Fruit fly (Drosophila melanogaster) whole organism, embryonic: Measurements from ENCODE around the gene CG17996.

Experiments
- Ada2b ChIP-seq: fragments of 200-800 bp; sonication (Bioruptor generic); IDR thresholded peaks from 2 replicates; pipeline ENCODE4 v1.3.6; 2022; ENCODE audit warnings: missing biosample characterization, missing genetic modification characterization
- Adf1 ChIP-seq: fragments of 200-800 bp; sonication (Bioruptor generic); IDR thresholded peaks from 2 replicates; pipeline ENCODE4 v1.3.6; 2022; ENCODE audit warnings: missing biosample characterization, missing genetic modification characterization
- Bgb ChIP-seq: fragments of 200-800 bp; sonication (Bioruptor generic); IDR thresholded peaks from 2 replicates; pipeline ENCODE4 v1.3.6; 2022; ENCODE audit warnings: missing biosample characterization, missing genetic modification characterization; ENCODE audit not compliant: partially characterized antibody
- BtbVII ChIP-seq: fragments of 200-800 bp; sonication (Bioruptor generic); optimal IDR thresholded peaks from 3 replicates; lab custom pipeline; 2017; ENCODE audit warnings: missing biosample characterization, mild to moderate bottlenecking, missing genetic modification characterization
- CG13287 ChIP-seq: fragments of 200-800 bp; sonication (Bioruptor generic); IDR thresholded peaks from 2 replicates; pipeline ENCODE4 v1.3.6; 2022; ENCODE audit warnings: missing biosample characterization, missing genetic modification characterization; ENCODE audit not compliant: partially characterized antibody
- CG14014 ChIP-seq: fragments of 200-800 bp; sonication (Bioruptor generic); IDR thresholded peaks from 2 replicates; pipeline ENCODE4 v1.3.6; 2022; ENCODE audit warnings: missing biosample characterization, missing genetic modification characterization
- CG15514 ChIP-seq: fragments of 200-800 bp; sonication (Bioruptor generic); optimal IDR thresholded peaks from 3 replicates; lab custom pipeline; 2017; ENCODE audit warnings: missing biosample characterization, missing genetic modification characterization, mild to moderate bottlenecking, moderate library complexity, missing genetic modification reagents
- CG17912 ChIP-seq: fragments of 200-800 bp; sonication (Bioruptor generic); optimal IDR thresholded peaks from 2 replicates; lab custom pipeline; 2018; ENCODE audit warnings: missing biosample characterization, mild to moderate bottlenecking, missing genetic modification characterization
- CG18011 ChIP-seq: fragments of 200-800 bp; sonication (Bioruptor generic); optimal IDR thresholded peaks from 2 replicates; lab custom pipeline; 2017; ENCODE audit warnings: missing biosample characterization, missing genetic modification characterization, mild to moderate bottlenecking, moderate library complexity, missing genotype
- CG18599 ChIP-seq: fragments of 200-800 bp; sonication (Bioruptor generic); optimal IDR thresholded peaks from 3 replicates; lab custom pipeline; 2017; ENCODE audit warnings: missing biosample characterization, missing genetic modification characterization, mild to moderate bottlenecking, moderate library complexity, missing genetic modification reagents
- CG3065 ChIP-seq: fragments of 200-800 bp; sonication (Bioruptor generic); optimal IDR thresholded peaks from 2 replicates; lab custom pipeline; 2016; ENCODE audit warnings: missing biosample characterization, missing genetic modification characterization
- CG34224 ChIP-seq: fragments of 200-800 bp; sonication (Bioruptor generic); IDR thresholded peaks from 3 replicates; pipeline ENCODE4 v1.3.6; 2022; ENCODE audit warnings: missing biosample characterization, missing genetic modification characterization; ENCODE audit not compliant: partially characterized antibody
- CG5953 ChIP-seq: fragments of 200-800 bp; sonication (Bioruptor generic); IDR thresholded peaks from 2 replicates; pipeline ENCODE4 v1.3.6; 2022; ENCODE audit warnings: missing biosample characterization, missing genetic modification characterization
- CG6813 ChIP-seq: fragments of 200-800 bp; sonication (Bioruptor generic); optimal IDR thresholded peaks from 2 replicates; lab custom pipeline; 2017; ENCODE audit warnings: missing biosample characterization, missing genetic modification characterization, mild to moderate bottlenecking, moderate library complexity, missing genetic modification reagents
- CG8089 ChIP-seq: fragments of 200-800 bp; sonication (Bioruptor generic); optimal IDR thresholded peaks from 3 replicates; lab custom pipeline; 2016; ENCODE audit warnings: missing biosample characterization, missing genetic modification characterization
- CG8281 ChIP-seq: fragments of 200-800 bp; sonication (Bioruptor generic); optimal IDR thresholded peaks from 2 replicates; lab custom pipeline; 2018; ENCODE audit warnings: missing biosample characterization, mild to moderate bottlenecking, missing genetic modification characterization, moderate library complexity
- CG8924 ChIP-seq: fragments of 200-800 bp; optimal IDR thresholded peaks from 3 replicates; lab custom pipeline; 2019; ENCODE audit warnings: missing biosample characterization, mild to moderate bottlenecking, missing genetic modification characterization, moderate library complexity
- CG9932 ChIP-seq: fragments of 200-800 bp; sonication (Bioruptor generic); IDR thresholded peaks from 2 replicates; pipeline ENCODE4 v1.3.6; 2022; ENCODE audit warnings: missing biosample characterization, missing genetic modification characterization
- CHES-1-like ChIP-seq: fragments of 200-800 bp; sonication (Bioruptor generic); optimal IDR thresholded peaks from 2 replicates; lab custom pipeline; 2016; ENCODE audit warnings: missing biosample characterization, missing genetic modification characterization
- CoRest ChIP-seq: fragments of 200-800 bp; sonication (Bioruptor generic); optimal IDR thresholded peaks from 3 replicates; lab custom pipeline; 2018; ENCODE audit warnings: missing biosample characterization, mild to moderate bottlenecking, missing genetic modification characterization, moderate library complexity
- Fer3 ChIP-seq: fragments of 200-800 bp; sonication (Bioruptor generic); optimal IDR thresholded peaks from 2 replicates; lab custom pipeline; 2018; ENCODE audit warnings: missing biosample characterization, mild to moderate bottlenecking, missing genetic modification characterization, moderate library complexity
- HLH3B ChIP-seq: fragments of 200-800 bp; sonication (Bioruptor generic); IDR thresholded peaks from 2 replicates; pipeline ENCODE4 v1.3.6; 2022; ENCODE audit warnings: missing biosample characterization, missing genetic modification characterization
- HLHmδ ChIP-seq: fragments of 200-800 bp; sonication (Bioruptor generic); optimal IDR thresholded peaks from 2 replicates; lab custom pipeline; 2018; ENCODE audit warnings: missing biosample characterization, mild to moderate bottlenecking, missing genetic modification characterization, moderate library complexity
- Mad ChIP-seq: fragments of 200-800 bp; sonication (Bioruptor generic); optimal IDR thresholded peaks from 2 replicates; lab custom pipeline; 2016; ENCODE audit warnings: missing biosample characterization, missing genetic modification characterization
- NC2α ChIP-seq: fragments of 200-800 bp; sonication (Bioruptor generic); optimal IDR thresholded peaks from 2 replicates; lab custom pipeline; 2016; ENCODE audit warnings: missing biosample characterization, missing genetic modification characterization
- Ptx1 ChIP-seq: fragments of 200-800 bp; sonication (Bioruptor generic); IDR thresholded peaks from 2 replicates; pipeline ENCODE4 v1.3.6; 2022; ENCODE audit warnings: missing biosample characterization, missing genetic modification characterization
- Side ChIP-seq: fragments of 200-800 bp; sonication (Bioruptor generic); optimal IDR thresholded peaks from 2 replicates; lab custom pipeline; 2016; ENCODE audit warnings: missing biosample characterization, missing genetic modification characterization
- Stat92E ChIP-seq, 3 experiments: fragments of >200 bp in 2 of 3; fragments of 200-800 bp in 1 of 3; sonication (Bioruptor generic) in 1 of 3; optimal IDR thresholded peaks; 2 replicates each; lab custom pipeline; 2017 to 2019; ENCODE audit warnings: missing biosample characterization in 3 of 3, missing genetic modification characterization in 3 of 3, mild to moderate bottlenecking in 1 of 3, moderate library complexity in 1 of 3
- ara ChIP-seq: fragments of 200-800 bp; sonication (Bioruptor generic); IDR thresholded peaks from 2 replicates; pipeline ENCODE4 v1.3.6; 2022; ENCODE audit warnings: missing biosample characterization, missing genetic modification characterization
- bcd ChIP-seq: fragments of 200-800 bp; sonication (Bioruptor generic); optimal IDR thresholded peaks from 2 replicates; lab custom pipeline; 2017; ENCODE audit warnings: missing biosample characterization, mild to moderate bottlenecking, missing genetic modification characterization
- crp ChIP-seq, 2 experiments: fragments of 200-800 bp; sonication (Bioruptor generic); optimal IDR thresholded peaks; 2 replicates in 1 of 2; 3 replicates in 1 of 2; lab custom pipeline; 2017; ENCODE audit warnings: missing biosample characterization in 2 of 2, missing genetic modification characterization in 2 of 2, mild to moderate bottlenecking in 1 of 2, moderate library complexity in 1 of 2
- dan ChIP-seq: fragments of 200-800 bp; sonication (Bioruptor generic); IDR thresholded peaks from 2 replicates; pipeline ENCODE4 v1.3.6; 2022; ENCODE audit warnings: missing biosample characterization, missing genetic modification characterization
- dpn ChIP-seq, 2 experiments: fragments of 200-800 bp; sonication (Bioruptor generic); optimal IDR thresholded peaks; 3 replicates each; lab custom pipeline; 2016; ENCODE audit warnings: missing biosample characterization in 2 of 2, missing genetic modification characterization in 2 of 2
- fd102C ChIP-seq: fragments of 200-800 bp; sonication (Bioruptor generic); optimal IDR thresholded peaks from 2 replicates; lab custom pipeline; 2018; ENCODE audit warnings: missing biosample characterization, mild to moderate bottlenecking, missing genetic modification characterization, moderate library complexity
- fru ChIP-seq: fragments of >200 bp; optimal IDR thresholded peaks from 2 replicates; lab custom pipeline; 2017
- grn ChIP-seq: fragments of 200-800 bp; sonication (Bioruptor generic); optimal IDR thresholded peaks from 3 replicates; lab custom pipeline; 2017; ENCODE audit warnings: missing biosample characterization, missing genetic modification characterization
- gsb ChIP-seq: fragments of 200-800 bp; sonication (Bioruptor generic); IDR thresholded peaks from 2 replicates; pipeline ENCODE4 v1.3.6; 2022; ENCODE audit warnings: missing biosample characterization, missing genetic modification characterization
- gt ChIP-seq: fragments of 200-800 bp; sonication (Bioruptor generic); IDR thresholded peaks from 2 replicates; pipeline ENCODE4 v1.3.6; 2022; ENCODE audit warnings: missing biosample characterization, missing genetic modification characterization
- h ChIP-seq: fragments of >200 bp; optimal IDR thresholded peaks from 2 replicates; lab custom pipeline; 2017
- jigr1 ChIP-seq: fragments of 200-800 bp; sonication (Bioruptor generic); IDR thresholded peaks from 3 replicates; pipeline ENCODE4 v1.3.6; 2022; ENCODE audit warnings: missing biosample characterization, missing genetic modification characterization
- lmd ChIP-seq: fragments of 200-800 bp; sonication (Bioruptor generic); IDR thresholded peaks from 2 replicates; pipeline ENCODE4 v1.3.6; 2022; ENCODE audit warnings: missing biosample characterization, missing genetic modification characterization
- odd ChIP-seq: fragments of 200-800 bp; sonication (Bioruptor generic); optimal IDR thresholded peaks from 2 replicates; lab custom pipeline; 2017; ENCODE audit warnings: missing biosample characterization, mild to moderate bottlenecking, missing genetic modification characterization
- psq ChIP-seq: fragments of 200-800 bp; sonication (Bioruptor generic); optimal IDR thresholded peaks from 2 replicates; lab custom pipeline; 2017; ENCODE audit warnings: missing biosample characterization, missing genetic modification characterization
- pzg ChIP-seq: fragments of 200-800 bp; sonication (Bioruptor generic); optimal IDR thresholded peaks from 3 replicates; lab custom pipeline; 2018; ENCODE audit warnings: missing biosample characterization, mild to moderate bottlenecking, missing genetic modification characterization, moderate library complexity
- row ChIP-seq: fragments of 200-800 bp; sonication (Bioruptor generic); IDR thresholded peaks from 3 replicates; pipeline ENCODE4 v1.3.6; 2022; ENCODE audit warnings: missing biosample characterization, missing genetic modification characterization
- slou ChIP-seq: fragments of 200-800 bp; sonication (Bioruptor generic); optimal IDR thresholded peaks from 3 replicates; lab custom pipeline; 2016; ENCODE audit warnings: missing biosample characterization, missing genetic modification characterization
- tap ChIP-seq: fragments of 200-800 bp; optimal IDR thresholded peaks from 3 replicates; lab custom pipeline; 2019; ENCODE audit warnings: missing biosample characterization, mild to moderate bottlenecking, missing genetic modification characterization, moderate library complexity
- tin ChIP-seq: fragments of 200-800 bp; sonication (Bioruptor generic); optimal IDR thresholded peaks from 3 replicates; lab custom pipeline; 2016; ENCODE audit warnings: missing biosample characterization, missing genetic modification characterization
- tx ChIP-seq: fragments of 200-800 bp; sonication (Bioruptor generic); optimal IDR thresholded peaks from 2 replicates; lab custom pipeline; 2016; ENCODE audit warnings: missing biosample characterization, missing genetic modification characterization

CG17996 gene

dm6 chr2L:16719643-16720515 is 11.0 kb downstream of the CG17996 start, which contains the start of gene Cyt-c-p (continued):
- peak; percentile 39 for TF ChIP-seq CHES-1-like (GFP tag; lab: Kevin White, UChicago)
- no peak for TF ChIP-seq psq (GFP tag; lab: Kevin White, UChicago)
- no peak for TF ChIP-seq HLH3B
- no peak for TF ChIP-seq jigr1
- no peak for TF ChIP-seq HLHmδ (GFP tag; lab: Kevin White, UChicago)
- TF ChIP-seq gt (GFP tag; lab: Robert Waterston, UW), result no peak
- TF ChIP-seq bcd, result peak; percentile 6
- no peak for TF ChIP-seq slou (GFP tag; lab: Kevin White, UChicago)
- peak; percentile 44 for TF ChIP-seq Fer3 (tag; lab: Kevin White, UChicago)
- no peak for TF ChIP-seq CG8281 (tag; lab: Kevin White, UChicago)
- TF ChIP-seq CG18599 (GFP tag; lab: Kevin White, UChicago), result peak; percentile 71
- peak; percentile 65; the same call in 1 of the 2 replicates for TF ChIP-seq Bgb (GFP tag; lab: Robert Waterston, UW)
- TF ChIP-seq CG18011 (GFP tag; lab: Kevin White, UChicago), result peak; percentile 99
- TF ChIP-seq pzg (GFP tag; lab: Kevin White, UChicago), result peak; percentile 93
- peak; percentile 79 for TF ChIP-seq CG15514
- TF ChIP-seq grn (GFP tag; lab: Kevin White, UChicago), result peak; percentile 34
- no peak for TF ChIP-seq gsb (GFP tag; lab: Robert Waterston, UW)
- peak; percentile 10 to 57 for TF ChIP-seq dpn (GFP tag; optimal IDR thresholded peaks at IDR 0.05; lab: Kevin White, UChicago)
- peak; percentile 16 for TF ChIP-seq tx (GFP tag; lab: Kevin White, UChicago)
- TF ChIP-seq NC2α (GFP tag; lab: Kevin White, UChicago), result no peak
- TF ChIP-seq BtbVII (GFP tag; lab: Kevin White, UChicago), result peak; percentile 34
- TF ChIP-seq CG17912 (GFP tag; lab: Kevin White, UChicago), result no peak
- TF ChIP-seq dan (GFP tag; lab: Robert Waterston, UW), result no peak
- TF ChIP-seq CG6813 (GFP tag; lab: Kevin White, UChicago), result no peak
- TF ChIP-seq CG34224 (GFP tag; lab: Robert Waterston, UW), result peak; percentile 48
- TF ChIP-seq tin (GFP tag; lab: Kevin White, UChicago), result no peak
- peak; percentile 27 for TF ChIP-seq CG8089
- TF ChIP-seq CG8924, result peak; percentile 20
- TF ChIP-seq CoRest (tag; lab: Kevin White, UChicago), result peak; percentile 63
- TF ChIP-seq Ada2b (GFP tag; lab: Robert Waterston, UW), result no peak
- no peak for TF ChIP-seq CG3065
- TF ChIP-seq Adf1 (GFP tag; lab: Robert Waterston, UW), result no peak; the same call in 1 of the 2 replicates
- no peak for TF ChIP-seq fru (lab: Kevin White, UChicago)
- TF ChIP-seq lmd (GFP tag; lab: Robert Waterston, UW), result no peak
- no peak for TF ChIP-seq odd
- TF ChIP-seq tap, result no peak
- TF ChIP-seq fd102C (GFP tag; lab: Kevin White, UChicago), result no peak
- no peak for TF ChIP-seq CG5953
- no peak for TF ChIP-seq crp (GFP tag; optimal IDR thresholded peaks at IDR 0.05; lab: Kevin White, UChicago)
- no peak for TF ChIP-seq Side (GFP tag; lab: Kevin White, UChicago)
- no peak for TF ChIP-seq CG9932 (GFP tag; lab: Robert Waterston, UW)
- peak; percentile 44; the same call in 2 of the 3 replicates for TF ChIP-seq row (GFP tag; lab: Robert Waterston, UW)
- TF ChIP-seq Ptx1 (GFP tag; lab: Robert Waterston, UW), result no peak
- TF ChIP-seq h (lab: Kevin White, UChicago), result no peak
- TF ChIP-seq Mad (GFP tag; lab: Kevin White, UChicago), result no peak
- TF ChIP-seq ara, result no peak
- peak in 1 of 3 experiments; percentile 17 for TF ChIP-seq Stat92E (GFP tag; optimal IDR thresholded peaks at IDR 0.05; lab: Kevin White, UChicago)
- TF ChIP-seq CG14014 (GFP tag; lab: Robert Waterston, UW), result no peak
- peak; percentile 72 for TF ChIP-seq CG13287 (GFP tag; lab: Robert Waterston, UW)
